Fruit fly (Drosophila melanogaster): Measurements from ENCODE around the gene CG33770.
A peak's percentile ranks its signal among the peaks of the same experiment; 100 is the strongest.

Gene CG33770

dm6 chr3L:22665110-22665509, 16.6 kb downstream of the CG33770 start (continued):
- no peak for TF ChIP-seq dsx (GFP tag; optimal IDR thresholded peaks at IDR 0.05; ENCODE audit: poor library complexity, severe bottlenecking)
- no peak for TF ChIP-seq Blimp-1 (GFP tag; optimal IDR thresholded peaks at IDR 0.05)
- peak; percentile 21 for TF ChIP-seq CG10631 (GFP tag; optimal IDR thresholded peaks at IDR 0.05)
- no peak for TF ChIP-seq fkh (GFP tag; optimal IDR thresholded peaks at IDR 0.05)
- no peak for TF ChIP-seq Ets21C (GFP tag; optimal IDR thresholded peaks at IDR 0.05)
- TF ChIP-seq CG15336 (GFP tag; IDR thresholded peaks at IDR 0.05) = no peak
- TF ChIP-seq pdm3 (GFP tag; optimal IDR thresholded peaks at IDR 0.05) = peak; percentile 34
- TF ChIP-seq CG11902 (GFP tag; optimal IDR thresholded peaks at IDR 0.05) = no peak
- TF ChIP-seq Met (GFP tag; optimal IDR thresholded peaks at IDR 0.05) = peak; percentile 47
- TF ChIP-seq Gug (GFP tag; IDR thresholded peaks at IDR 0.05) = no peak
- no peak for TF ChIP-seq esn (GFP tag; optimal IDR thresholded peaks at IDR 0.05)
- TF ChIP-seq CG6808 (GFP tag; optimal IDR thresholded peaks at IDR 0.05) = no peak
- no peak for TF ChIP-seq svp (GFP tag)
- TF ChIP-seq spab (GFP tag; optimal IDR thresholded peaks at IDR 0.05) = no peak
- TF ChIP-seq CG32006 (GFP tag; optimal IDR thresholded peaks at IDR 0.05) = peak; percentile 15
- TF ChIP-seq Smox (GFP tag; optimal IDR thresholded peaks at IDR 0.05) = peak; percentile 31
- TF ChIP-seq salr (GFP tag; optimal IDR thresholded peaks at IDR 0.05) = no peak
- TF ChIP-seq CG6792 (GFP tag; optimal IDR thresholded peaks at IDR 0.05) = peak; percentile 10
- peak; percentile 24 for TF ChIP-seq CG10669 (GFP tag; optimal IDR thresholded peaks at IDR 0.05)
- no peak for TF ChIP-seq eg (GFP tag; IDR thresholded peaks at IDR 0.05)
- peak; percentile 46 for TF ChIP-seq CG31627 (GFP tag; optimal IDR thresholded peaks at IDR 0.05)
- peak; percentile 27 for TF ChIP-seq lz (GFP tag; optimal IDR thresholded peaks at IDR 0.05)
- TF ChIP-seq fd85E (GFP tag; optimal IDR thresholded peaks at IDR 0.05) = no peak
- TF ChIP-seq CG11294 (GFP tag; IDR thresholded peaks at IDR 0.05) = no peak
- TF ChIP-seq CG3919 (GFP tag; optimal IDR thresholded peaks at IDR 0.05) = peak; percentile 18
- TF ChIP-seq Hr38 (GFP tag; optimal IDR thresholded peaks at IDR 0.05) = no peak
- no peak for TF ChIP-seq CG34406 (GFP tag; optimal IDR thresholded peaks at IDR 0.05)
- no peak for TF ChIP-seq dac (GFP tag; optimal IDR thresholded peaks at IDR 0.05)
- no peak for TF ChIP-seq CG1621 (tag; optimal IDR thresholded peaks at IDR 0.05)
- no peak for TF ChIP-seq Sox15 (GFP tag; optimal IDR thresholded peaks at IDR 0.05)
- TF ChIP-seq OdsH (GFP tag; optimal IDR thresholded peaks at IDR 0.05) = peak; percentile 38
- TF ChIP-seq Ets96B (tag; optimal IDR thresholded peaks at IDR 0.05) = no peak
- no peak for TF ChIP-seq CG4318 (GFP tag; optimal IDR thresholded peaks at IDR 0.05)
- TF ChIP-seq CG3032 (tag; optimal IDR thresholded peaks at IDR 0.05) = no peak
- TF ChIP-seq CG7368 (GFP tag; optimal IDR thresholded peaks at IDR 0.05) = no peak
- TF ChIP-seq ss (GFP tag; optimal IDR thresholded peaks at IDR 0.05) = no peak

dm6 chr3L:22669275-22670006, 21.0 kb downstream of the CG33770 start, which contains the start of gene Jhbp6:
TSS of gene Jhbp6 (plus strand) at chr3L:22669956.
- no peak for TF ChIP-seq cyc (GFP tag; optimal IDR thresholded peaks at IDR 0.05)
- no peak for TF ChIP-seq OdsH (GFP tag; optimal IDR thresholded peaks at IDR 0.05)
- no peak for TF ChIP-seq fd59A (GFP tag; optimal IDR thresholded peaks at IDR 0.05)
- peak; percentile 45 for TF ChIP-seq svp (GFP tag)
- no peak for TF ChIP-seq ss (GFP tag; optimal IDR thresholded peaks at IDR 0.05)
- peak; percentile 59 for TF ChIP-seq fkh (GFP tag; optimal IDR thresholded peaks at IDR 0.05)
- no peak for TF ChIP-seq CG10631 (GFP tag; optimal IDR thresholded peaks at IDR 0.05)
- TF ChIP-seq CG11762 (GFP tag; optimal IDR thresholded peaks at IDR 0.05; ENCODE audit: insufficient read depth) = no peak

All from whole organism, prepupa.